Worm (Caenorhabditis elegans) whole organism, L4/young adult: ENCODE data around the gene B0252.5.

Experiments used
- W03F9.2 ChIP-seq: fragments of 150-350 bp; optimal IDR thresholded peaks from 2 replicates; lab custom pipeline; 2014; ENCODE audit warnings: missing biosample characterization, missing genetic modification characterization
- dao-5 ChIP-seq: sonication (generic microtip); optimal IDR thresholded peaks from 2 replicates; lab custom pipeline; 2016; ENCODE audit warnings: missing genotype, missing genetic modification characterization, moderate library complexity, missing compliant biosample characterization
- him-1 ChIP-seq: sonication (generic microtip); optimal IDR thresholded peaks from 2 replicates; lab custom pipeline; 2016; ENCODE audit warnings: missing genotype, missing genetic modification reagents, missing genetic modification characterization, missing compliant biosample characterization

Gene B0252.5

ce11 chrII:6883716-6884115 lies 35.0 kb downstream of the B0252.5 start, which contains the start of gene pmp-1:
Gene pmp-1 (minus strand): TSS chrII:6883754.
- TF ChIP-seq dao-5 (no peak), him-1 (tag; lab: Kevin White, UChicago) (no peak), W03F9.2 (tag; lab: Kevin White, UChicago) (no peak)

DNA sequence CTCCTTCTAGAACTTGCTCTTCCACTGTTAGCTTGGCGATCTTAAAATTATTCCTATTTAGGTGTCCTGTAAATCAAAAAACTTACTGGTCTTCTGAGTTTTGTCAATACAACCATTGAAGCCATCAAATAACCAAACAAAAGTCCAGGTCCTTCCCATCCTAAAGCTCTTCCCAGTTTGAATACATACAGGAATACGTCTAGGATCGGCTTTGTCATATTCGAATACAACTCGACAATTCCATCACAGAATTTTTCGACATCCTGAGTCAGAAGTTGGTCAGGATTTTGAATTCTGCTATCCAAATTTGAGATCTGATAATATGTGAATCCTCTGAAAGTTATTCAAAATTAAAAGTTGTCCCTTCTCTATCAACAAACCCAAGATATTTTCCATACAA lies 36.3 kb downstream of the B0252.5 start:
- TF ChIP-seq W03F9.2 (tag; lab: Kevin White, UChicago), result no peak
- TF ChIP-seq dao-5, result no peak
- TF ChIP-seq him-1 (tag; lab: Kevin White, UChicago), result no peak

- no peak for TF ChIP-seq him-1 (tag; lab: Kevin White, UChicago)
- TF ChIP-seq dao-5, result no peak
- TF ChIP-seq W03F9.2 (tag; lab: Kevin White, UChicago), result no peak
Observed at ce11 chrII:6880067-6880466, 38.6 kb downstream of the B0252.5 start, which contains the start of gene C44B7.7. Gene C44B7.7 (minus strand): TSS chrII:6880167.

ce11 chrII:6877881-6878280 lies 40.8 kb downstream of the B0252.5 start:
- no peak for TF ChIP-seq him-1 (tag; lab: Kevin White, UChicago)
- no peak for TF ChIP-seq W03F9.2 (tag; lab: Kevin White, UChicago)
- no peak for TF ChIP-seq dao-5

DNA sequence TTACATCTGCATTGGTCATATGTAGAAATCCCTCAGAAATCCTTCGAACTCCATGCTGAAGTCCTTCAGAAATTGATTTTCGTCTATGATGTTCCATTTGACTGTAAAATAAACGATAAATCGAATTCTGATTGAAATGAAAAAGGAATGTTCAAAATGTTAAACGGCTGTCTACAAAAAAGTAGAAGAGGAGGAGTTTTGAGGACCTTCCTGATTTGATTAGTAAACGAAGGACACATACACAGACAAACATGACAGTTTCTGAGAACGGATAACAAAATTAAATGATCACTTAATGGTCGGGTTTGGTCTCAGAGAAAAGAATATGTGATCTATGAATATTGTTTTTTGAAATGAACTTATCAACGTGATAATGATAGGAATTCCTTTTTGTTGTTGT lies 41.7 kb downstream of the B0252.5 start, which contains the start of gene slc-36.5:
Gene slc-36.5, minus strand, starts transcription at position 101 of the 400 bp plus-strand sequence.
- no peak for TF ChIP-seq W03F9.2 (tag; lab: Kevin White, UChicago)

ce11 chrII:6872493-6872892 lies 46.2 kb downstream of the B0252.5 start, which contains the start of gene C44B7.5:
Gene C44B7.5 (minus strand): TSS chrII:6872593.
- no peak for TF ChIP-seq dao-5
- TF ChIP-seq W03F9.2 (tag; lab: Kevin White, UChicago), result no peak
- TF ChIP-seq him-1 (tag; lab: Kevin White, UChicago), result no peak

DNA sequence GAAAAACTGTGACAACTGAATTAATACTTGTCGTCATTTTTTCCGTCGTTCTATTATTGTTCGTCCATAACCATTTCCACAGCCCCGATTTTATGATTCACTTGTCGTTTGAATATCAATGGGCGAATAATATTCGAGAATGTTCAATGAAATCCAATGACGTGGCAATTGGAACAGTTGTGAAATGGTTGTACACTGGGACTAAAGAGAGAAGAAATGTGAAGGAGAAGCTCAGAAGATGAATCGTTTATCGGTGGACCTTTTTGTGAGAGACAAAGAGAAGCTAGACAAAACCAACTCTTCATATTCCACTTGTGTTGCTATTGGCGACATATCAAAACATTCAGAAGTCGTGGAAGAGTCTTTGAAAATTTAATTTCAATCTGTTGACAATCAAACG lies 47.9 kb downstream of the B0252.5 start, which contains the start of gene clhm-1:
Gene clhm-1, minus strand, starts transcription at position 207 of the 400 bp plus-strand sequence.
- TF ChIP-seq dao-5, result no peak
- no peak for TF ChIP-seq him-1 (tag; lab: Kevin White, UChicago)
- no peak for TF ChIP-seq W03F9.2 (tag; lab: Kevin White, UChicago)
